Worm (Caenorhabditis elegans): ENCODE data around the gene F46C8.8.

ce11 chrX:7534454-7534853 is 19.8 kb downstream of the F46C8.8 start:
- TF ChIP-seq ets-7 (tag; optimal IDR thresholded peaks at IDR 0.05), result no peak
- no peak for TF ChIP-seq flt-1 (GFP tag; IDR thresholded peaks at IDR 0.05)
- no peak for TF ChIP-seq ama-1 (optimal IDR thresholded peaks at IDR 0.05)
- no peak for TF ChIP-seq pes-1 (GFP tag; IDR thresholded peaks at IDR 0.05)
- no peak for TF ChIP-seq hnd-1 (tag; optimal IDR thresholded peaks at IDR 0.05)
- no peak for TF ChIP-seq scrt-1 (GFP tag; IDR thresholded peaks at IDR 0.05)
- no peak for TF ChIP-seq hmbx-1 (tag; optimal IDR thresholded peaks at IDR 0.05)
- no peak for TF ChIP-seq ceh-13 (GFP tag; optimal IDR thresholded peaks at IDR 0.05)
- no peak for TF ChIP-seq sea-1 (GFP tag; conservative IDR thresholded peaks at IDR 0.05)
- TF ChIP-seq F13C5.2 (tag; optimal IDR thresholded peaks at IDR 0.05), result no peak
- TF ChIP-seq hmg-4 (GFP tag; optimal IDR thresholded peaks at IDR 0.05), result no peak
- no peak for TF ChIP-seq ceh-36 (tag; optimal IDR thresholded peaks at IDR 0.05)
- TF ChIP-seq tbx-37 (GFP tag; conservative IDR thresholded peaks at IDR 0.05), result no peak
